Worm (Caenorhabditis elegans) whole organism, L2 larva: ENCODE results near the gene srh-44.

Experiments used
- C34F6.9 ChIP-seq: fragments of 150-350 bp; optimal IDR thresholded peaks from 2 replicates; lab custom pipeline; 2014; ENCODE audit warnings: missing biosample characterization, missing genetic modification characterization
- F13H6.1 ChIP-seq: sonication (generic microtip); optimal IDR thresholded peaks from 2 replicates; lab custom pipeline; 2016; ENCODE audit warnings: missing genetic modification characterization, missing compliant biosample characterization
- R02D3.7 ChIP-seq: fragments of 150-350 bp; optimal IDR thresholded peaks from 2 replicates; lab custom pipeline; 2014; ENCODE audit warnings: missing biosample characterization, missing genetic modification characterization
- ZK546.5 ChIP-seq: sonication (generic microtip); optimal IDR thresholded peaks from 2 replicates; lab custom pipeline; 2017; ENCODE audit warnings: missing biosample characterization, missing genetic modification characterization
- alr-1 ChIP-seq: fragments of 150-350 bp; optimal IDR thresholded peaks from 2 replicates; lab custom pipeline; 2014; ENCODE audit warnings: missing biosample characterization, missing genetic modification characterization
- ama-1 ChIP-seq: fragments of 150-350 bp; optimal IDR thresholded peaks from 2 replicates; lab custom pipeline; 2018; ENCODE audit warnings: inconsistent platforms
- blmp-1 ChIP-seq: sonication (generic microtip); optimal IDR thresholded peaks from 2 replicates; lab custom pipeline; 2017; ENCODE audit warnings: missing genetic modification characterization, mild to moderate bottlenecking, missing compliant biosample characterization, antibody characterized with exemption, moderate library complexity; ENCODE audit not compliant: insufficient read depth
- ceh-16 ChIP-seq: fragments of 150-350 bp; optimal IDR thresholded peaks from 2 replicates; lab custom pipeline; 2014; ENCODE audit warnings: missing biosample characterization, missing genetic modification characterization
- crh-2 ChIP-seq: sonication (generic microtip); optimal IDR thresholded peaks from 2 replicates; lab custom pipeline; 2017; ENCODE audit warnings: missing biosample characterization, missing genetic modification characterization
- dmd-4 ChIP-seq: sonication (generic microtip); optimal IDR thresholded peaks from 2 replicates; lab custom pipeline; 2017; ENCODE audit warnings: missing biosample characterization, missing genetic modification characterization
- egl-27 ChIP-seq: sonication (generic microtip); optimal IDR thresholded peaks from 3 replicates; lab custom pipeline; 2017; ENCODE audit warnings: missing biosample characterization, missing genetic modification reagents, missing genetic modification characterization
- elt-1 ChIP-seq: fragments of 150-350 bp; optimal IDR thresholded peaks from 2 replicates; lab custom pipeline; 2014; ENCODE audit warnings: missing biosample characterization, missing genetic modification characterization
- elt-3 ChIP-seq: sonication (generic microtip); optimal IDR thresholded peaks from 2 replicates; lab custom pipeline; 2017; ENCODE audit warnings: missing biosample characterization, missing genetic modification characterization
- fos-1 ChIP-seq: fragments of 150-350 bp; optimal IDR thresholded peaks from 2 replicates; lab custom pipeline; 2014; ENCODE audit warnings: missing biosample characterization, missing genetic modification characterization
- gmeb-1 ChIP-seq: fragments of 150-350 bp; optimal IDR thresholded peaks from 2 replicates; lab custom pipeline; 2014; ENCODE audit warnings: missing biosample characterization, missing genetic modification characterization
- lin-11 ChIP-seq: fragments of 150-350 bp; sonication (generic microtip); optimal IDR thresholded peaks from 2 replicates; lab custom pipeline; 2014; ENCODE audit warnings: missing biosample characterization, missing genetic modification characterization, inconsistent platforms, mixed read lengths
- lin-13 ChIP-seq: fragments of 150-350 bp; optimal IDR thresholded peaks from 2 replicates; lab custom pipeline; 2014; ENCODE audit warnings: missing biosample characterization, missing genetic modification reagents, missing genetic modification characterization
- lin-39 ChIP-seq: fragments of 150-350 bp; optimal IDR thresholded peaks from 2 replicates; lab custom pipeline; 2014; ENCODE audit warnings: missing biosample characterization, missing genetic modification reagents, missing genetic modification characterization
- lsy-2 ChIP-seq, 2 experiments: fragments of 150-350 bp in 1 of 2; sonication (generic microtip) in 1 of 2; optimal IDR thresholded peaks; 2 replicates each; lab custom pipeline; 2014 to 2017; ENCODE audit warnings: missing biosample characterization in 2 of 2, missing genetic modification characterization in 2 of 2
- mab-5 ChIP-seq: fragments of 150-350 bp; optimal IDR thresholded peaks from 2 replicates; lab custom pipeline; 2014; ENCODE audit warnings: missing biosample characterization, missing genetic modification characterization
- mbf-1 ChIP-seq: sonication (generic microtip); optimal IDR thresholded peaks from 2 replicates; lab custom pipeline; 2017; ENCODE audit warnings: missing biosample characterization, missing genetic modification characterization
- mdl-1 ChIP-seq, 2 experiments: fragments of 150-350 bp in 1 of 2; sonication (generic microtip) in 1 of 2; optimal IDR thresholded peaks; 2 replicates each; lab custom pipeline; 2017; ENCODE audit warnings: missing biosample characterization in 2 of 2, missing genetic modification characterization in 2 of 2
- nhr-10 ChIP-seq: sonication (generic microtip); optimal IDR thresholded peaks from 2 replicates; lab custom pipeline; 2017; ENCODE audit warnings: missing biosample characterization, missing genetic modification characterization
- nhr-11 ChIP-seq: fragments of 150-350 bp; optimal IDR thresholded peaks from 2 replicates; lab custom pipeline; 2014; ENCODE audit warnings: missing biosample characterization, missing genetic modification characterization
- nhr-12 ChIP-seq: fragments of 150-350 bp; optimal IDR thresholded peaks from 2 replicates; lab custom pipeline; 2014; ENCODE audit warnings: missing biosample characterization, missing genetic modification characterization
- nhr-129 ChIP-seq: fragments of 150-350 bp; optimal IDR thresholded peaks from 2 replicates; lab custom pipeline; 2014; ENCODE audit warnings: missing biosample characterization, missing genetic modification characterization
- nhr-21 ChIP-seq: fragments of 150-350 bp; optimal IDR thresholded peaks from 2 replicates; lab custom pipeline; 2014; ENCODE audit warnings: missing biosample characterization, missing genetic modification characterization
- nhr-23 ChIP-seq: fragments of 150-350 bp; optimal IDR thresholded peaks from 2 replicates; lab custom pipeline; 2014; ENCODE audit warnings: missing biosample characterization, missing genetic modification reagents, missing genetic modification characterization
- nhr-237 ChIP-seq: fragments of 150-350 bp; optimal IDR thresholded peaks from 2 replicates; lab custom pipeline; 2014; ENCODE audit warnings: missing biosample characterization, missing genetic modification characterization
- nhr-25 ChIP-seq: fragments of 150-350 bp; sonication (generic microtip); optimal IDR thresholded peaks from 3 replicates; lab custom pipeline; 2014; ENCODE audit warnings: missing biosample characterization, missing genetic modification characterization
- nhr-6 ChIP-seq: fragments of 150-350 bp; optimal IDR thresholded peaks from 2 replicates; lab custom pipeline; 2014; ENCODE audit warnings: missing biosample characterization, missing genetic modification characterization
- nhr-77 ChIP-seq: fragments of 150-350 bp; optimal IDR thresholded peaks from 2 replicates; lab custom pipeline; 2014; ENCODE audit warnings: missing biosample characterization, missing genetic modification characterization
- sem-4 ChIP-seq: fragments of 150-350 bp; optimal IDR thresholded peaks from 2 replicates; lab custom pipeline; 2014; ENCODE audit warnings: missing biosample characterization, missing genetic modification reagents, missing genetic modification characterization
- sma-3 ChIP-seq: sonication (generic microtip); optimal IDR thresholded peaks from 2 replicates; lab custom pipeline; 2016; ENCODE audit warnings: missing genetic modification reagents, missing genetic modification characterization, missing compliant biosample characterization
- sma-9 ChIP-seq, 2 experiments: fragments of 150-350 bp in 1 of 2; sonication (generic microtip) in 1 of 2; optimal IDR thresholded peaks; 2 replicates each; lab custom pipeline; 2014 to 2016; ENCODE audit warnings: missing genetic modification characterization in 2 of 2, mild to moderate bottlenecking in 1 of 2, missing biosample characterization in 1 of 2, missing compliant biosample characterization in 1 of 2, missing genetic modification reagents in 1 of 2, moderate library complexity in 1 of 2
- snpc-4 ChIP-seq: fragments of 150-350 bp; optimal IDR thresholded peaks from 2 replicates; lab custom pipeline; 2014; ENCODE audit warnings: missing biosample characterization, missing genetic modification characterization
- unc-39 ChIP-seq: fragments of 150-350 bp; optimal IDR thresholded peaks from 2 replicates; lab custom pipeline; 2014; ENCODE audit warnings: missing biosample characterization, missing genetic modification characterization
- unc-55 ChIP-seq: fragments of 150-350 bp; sonication (generic microtip); optimal IDR thresholded peaks from 3 replicates; lab custom pipeline; 2014; ENCODE audit warnings: missing biosample characterization, missing genetic modification reagents, missing genetic modification characterization
- unc-62 ChIP-seq: fragments of 150-350 bp; optimal IDR thresholded peaks from 2 replicates; lab custom pipeline; 2014; ENCODE audit warnings: missing biosample characterization, missing genetic modification reagents, missing genetic modification characterization
- zag-1 ChIP-seq: fragments of 150-350 bp; optimal IDR thresholded peaks from 2 replicates; lab custom pipeline; 2014; ENCODE audit warnings: missing biosample characterization, missing genetic modification characterization
- ztf-1 ChIP-seq: fragments of 200-800 bp; sonication (Bioruptor generic); conservative IDR thresholded peaks from 2 replicates; pipeline ENCODE4 v1.3.6; 2022; ENCODE audit warnings: missing genetic modification characterization, missing compliant biosample characterization
- ztf-11 ChIP-seq: sonication (generic microtip); optimal IDR thresholded peaks from 2 replicates; lab custom pipeline; 2017; ENCODE audit warnings: missing biosample characterization, missing genetic modification characterization

srh-44 gene

DNA sequence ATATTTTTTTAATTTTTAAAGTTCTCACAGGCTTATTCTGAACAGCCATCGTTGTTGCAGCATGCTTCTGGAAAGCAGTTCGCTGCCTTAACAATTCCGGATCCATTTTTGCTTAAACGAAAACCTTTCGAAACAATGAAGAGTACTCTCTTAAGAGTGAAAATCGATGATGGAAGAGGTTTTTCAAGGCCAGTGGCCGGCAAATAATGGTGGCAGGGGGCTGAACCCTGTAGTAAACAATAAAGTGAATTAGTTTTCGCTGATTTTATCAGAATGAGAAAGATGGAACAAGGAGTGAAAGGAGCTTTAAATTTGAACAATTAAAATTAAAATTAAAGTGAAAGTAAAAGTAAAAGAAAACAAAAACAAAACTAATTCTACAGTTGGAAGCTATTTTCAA is 27.5 kb downstream of the srh-44 start, which contains the start of gene gtf-2E2:
Gene gtf-2E2, minus strand, starts transcription at position 111 of the 400 bp plus-strand sequence.
- TF ChIP-seq mab-5 = no peak
- TF ChIP-seq elt-3 (tag; lab: Kevin White, UChicago) = no peak
- TF ChIP-seq unc-55 (GFP tag; lab: Kevin White, UChicago) = peak; percentile 33
- peak; percentile 20 for TF ChIP-seq nhr-129 (tag; lab: Kevin White, UChicago)
- TF ChIP-seq ceh-16 (tag; lab: Kevin White, UChicago) = no peak
- TF ChIP-seq C34F6.9 (tag; lab: Kevin White, UChicago) = peak; percentile 66
- peak; percentile 11 for TF ChIP-seq ama-1
- peak; percentile 8 for TF ChIP-seq fos-1 (tag; lab: Kevin White, UChicago)
- TF ChIP-seq crh-2 (tag; lab: Kevin White, UChicago) = peak; percentile 25
- TF ChIP-seq lsy-2 (tag; optimal IDR thresholded peaks at IDR 0.05; lab: Kevin White, UChicago) = peak in 1 of 2 experiments; percentile 39

DNA sequence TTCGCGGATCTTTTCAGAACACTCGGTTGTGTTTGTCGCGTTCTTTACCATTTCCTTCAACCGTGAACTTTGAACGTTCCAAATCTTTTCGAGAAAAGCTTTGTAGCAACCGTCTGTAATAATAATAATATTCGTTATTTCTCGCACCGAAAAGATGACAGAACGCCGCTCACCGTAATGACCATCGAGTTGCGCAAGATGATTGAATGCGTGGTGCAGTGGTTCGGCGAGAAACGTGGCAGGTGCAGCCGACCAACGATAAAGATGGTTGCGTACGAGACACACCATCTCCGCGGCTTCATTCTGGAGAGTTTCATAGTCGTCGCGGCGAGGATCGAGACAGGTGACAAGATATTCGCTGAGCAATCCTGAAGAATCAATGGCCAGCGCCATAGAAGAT is 28.1 kb downstream of the srh-44 start:
- no peak for TF ChIP-seq nhr-77 (tag; lab: Kevin White, UChicago)
- no peak for TF ChIP-seq F13H6.1
- no peak for TF ChIP-seq ama-1
- no peak for TF ChIP-seq ceh-16 (tag; lab: Kevin White, UChicago)
- TF ChIP-seq fos-1 (tag; lab: Kevin White, UChicago) = no peak
- no peak for TF ChIP-seq nhr-21 (tag; lab: Kevin White, UChicago)
- no peak for TF ChIP-seq nhr-25 (tag; lab: Kevin White, UChicago)
- no peak for TF ChIP-seq unc-62 (GFP tag; lab: Kevin White, UChicago)
- no peak for TF ChIP-seq nhr-6
- no peak for TF ChIP-seq gmeb-1 (tag; lab: Kevin White, UChicago)

DNA sequence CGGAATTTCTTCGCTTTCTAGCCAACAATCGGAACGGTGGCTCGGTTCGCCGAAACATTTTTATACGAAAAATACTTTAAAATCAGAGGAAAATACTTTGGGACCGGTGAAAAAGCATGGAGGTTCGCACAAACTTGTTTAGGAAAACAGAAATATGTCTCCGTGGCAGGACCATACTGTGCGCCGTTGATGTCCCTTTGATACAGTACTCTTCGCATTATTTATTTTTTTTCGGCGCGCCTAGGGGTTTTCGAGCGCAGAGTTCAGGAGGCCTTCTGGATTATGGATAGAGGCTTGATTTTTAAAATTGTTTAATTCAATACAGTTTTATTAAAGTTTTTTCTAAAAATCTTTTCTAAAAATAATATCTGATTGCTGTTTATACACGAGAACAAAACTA is 29.8 kb downstream of the srh-44 start, which contains the start of gene F54D5.9:
Gene F54D5.9, minus strand, starts transcription at position 115 of the 400 bp plus-strand sequence.
- TF ChIP-seq nhr-77 (tag; lab: Kevin White, UChicago) = no peak
- TF ChIP-seq, all 48 proteins: peak for 0

- TF ChIP-seq nhr-10 (tag; lab: Kevin White, UChicago) = peak; percentile 82
- peak; percentile 30 for TF ChIP-seq lin-39 (tag; lab: Kevin White, UChicago)
- peak; percentile 82 for TF ChIP-seq nhr-77 (tag; lab: Kevin White, UChicago)
- peak; percentile 96 for TF ChIP-seq F13H6.1
- peak; percentile 76 for TF ChIP-seq egl-27 (tag; lab: Kevin White, UChicago)
- TF ChIP-seq ZK546.5 = peak; percentile 38
- peak; percentile 98 for TF ChIP-seq sma-3 (GFP tag; lab: Kevin White, UChicago)
- no peak for TF ChIP-seq nhr-11 (tag; lab: Kevin White, UChicago)
- peak; percentile 52 for TF ChIP-seq R02D3.7 (tag; lab: Kevin White, UChicago)
- TF ChIP-seq nhr-23 (tag; lab: Kevin White, UChicago) = no peak
- TF ChIP-seq mdl-1 (tag; optimal IDR thresholded peaks at IDR 0.05; lab: Kevin White, UChicago) = peak; percentile 53 to 78
- TF ChIP-seq C34F6.9 (tag; lab: Kevin White, UChicago) = peak; percentile 92
- TF ChIP-seq unc-62 (GFP tag; lab: Kevin White, UChicago) = peak; percentile 32
- TF ChIP-seq sma-9 (GFP tag; optimal IDR thresholded peaks at IDR 0.05; lab: Kevin White, UChicago) = peak; percentile 97
- no peak for TF ChIP-seq sma-9 (tag; optimal IDR thresholded peaks at IDR 0.05; lab: Kevin White, UChicago)
- peak; percentile 7 for TF ChIP-seq alr-1
- no peak for TF ChIP-seq ztf-1 (GFP tag; lab: Robert Waterston, UW)
- TF ChIP-seq mab-5 = peak; percentile 91
- TF ChIP-seq crh-2 (tag; lab: Kevin White, UChicago) = peak; percentile 93
- peak; percentile 78 for TF ChIP-seq snpc-4 (tag; lab: Kevin White, UChicago)
- peak; percentile 88 for TF ChIP-seq ama-1
- TF ChIP-seq sem-4 (tag; lab: Kevin White, UChicago) = peak; percentile 96
- TF ChIP-seq elt-1 (tag; lab: Kevin White, UChicago) = no peak
- TF ChIP-seq lin-13 = peak; percentile 92
- TF ChIP-seq dmd-4 (tag; lab: Kevin White, UChicago) = peak; percentile 14
- TF ChIP-seq nhr-129 (tag; lab: Kevin White, UChicago) = peak; percentile 86
- no peak for TF ChIP-seq elt-3 (tag; lab: Kevin White, UChicago)
- TF ChIP-seq nhr-12 (tag; lab: Kevin White, UChicago) = no peak
- peak; percentile 43 for TF ChIP-seq nhr-237 (tag; lab: Kevin White, UChicago)
- TF ChIP-seq zag-1 (tag; lab: Kevin White, UChicago) = peak; percentile 70
- TF ChIP-seq lin-11 (tag; lab: Kevin White, UChicago) = peak; percentile 88
- peak; percentile 89 to 92 for TF ChIP-seq lsy-2 (tag; optimal IDR thresholded peaks at IDR 0.05; lab: Kevin White, UChicago)
- TF ChIP-seq unc-55 (GFP tag; lab: Kevin White, UChicago) = peak; percentile 95
- TF ChIP-seq fos-1 (tag; lab: Kevin White, UChicago) = peak; percentile 81
- TF ChIP-seq unc-39 (tag; lab: Kevin White, UChicago) = no peak
- TF ChIP-seq mbf-1 (tag; lab: Kevin White, UChicago) = no peak
- peak; percentile 89 for TF ChIP-seq nhr-6
- TF ChIP-seq blmp-1 = peak; percentile 66
- peak; percentile 87 for TF ChIP-seq nhr-25 (tag; lab: Kevin White, UChicago)
- TF ChIP-seq gmeb-1 (tag; lab: Kevin White, UChicago) = peak; percentile 90
- peak; percentile 90 for TF ChIP-seq nhr-21 (tag; lab: Kevin White, UChicago)
- TF ChIP-seq ceh-16 (tag; lab: Kevin White, UChicago) = peak; percentile 58
- TF ChIP-seq ztf-11 (tag; lab: Kevin White, UChicago) = no peak
Measured at ce11 chrII:11545299-11545951, 30.6 kb downstream of the srh-44 start, which contains the start of gene dnj-13. TSS of gene dnj-13 (plus strand) at chrII:11545701.
